Worm (Caenorhabditis elegans): ENCODE data around the gene sid-5.

DNA sequence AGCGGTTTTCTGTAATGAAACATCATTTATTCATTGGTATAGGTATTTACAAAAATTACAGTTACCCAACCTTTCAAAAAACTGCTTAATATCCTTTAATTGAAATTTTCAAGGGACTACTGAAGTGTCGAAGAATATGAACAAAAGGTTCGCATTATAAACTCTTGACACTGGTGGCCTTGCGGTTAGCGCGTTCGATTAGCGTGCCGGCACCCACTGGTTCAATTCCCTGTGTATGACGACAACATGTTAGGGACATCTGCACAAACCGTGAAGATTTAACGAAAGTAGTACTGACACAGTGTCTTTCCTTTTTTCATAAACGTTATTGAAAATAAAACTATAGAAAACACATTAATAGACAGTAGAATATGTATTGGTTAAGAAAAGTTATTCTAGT lies 36.8 kb upstream of the sid-5 start:
- TF ChIP-seq elt-3 (tag; optimal IDR thresholded peaks at IDR 0.05) (no peak), nhr-12 (tag; optimal IDR thresholded peaks at IDR 0.05) (no peak), snpc-4 (tag; optimal IDR thresholded peaks at IDR 0.05) (no peak), unc-62 (GFP tag; optimal IDR thresholded peaks at IDR 0.05) (no peak), M03D4.4 (tag; optimal IDR thresholded peaks at IDR 0.05) (peak; percentile 7), lin-13 (tag; optimal IDR thresholded peaks at IDR 0.05) (no peak), unc-39 (tag; optimal IDR thresholded peaks at IDR 0.05) (no peak), ztf-11 (tag; optimal IDR thresholded peaks at IDR 0.05) (no peak), cnd-1 (tag; optimal IDR thresholded peaks at IDR 0.05) (peak; percentile 76), pha-4 (tag; optimal IDR thresholded peaks at IDR 0.05) (no peak), nhr-76 (tag; optimal IDR thresholded peaks at IDR 0.05) (no peak), lsy-2 (tag; optimal IDR thresholded peaks at IDR 0.05) (no peak), nhr-28 (tag; optimal IDR thresholded peaks at IDR 0.05) (no peak)

Data from whole organism, mixed stage, embryonic.